Worm (Caenorhabditis elegans) whole organism, L1 larva: Measurements from ENCODE around the gene F16F9.1.

Experiments
- C16A3.4 ChIP-seq: fragments of 150-350 bp; optimal IDR thresholded peaks from 2 replicates; lab custom pipeline; 2014; ENCODE audit warnings: missing biosample characterization, missing genetic modification characterization
- F16B12.6 ChIP-seq: fragments of 150-350 bp; optimal IDR thresholded peaks from 2 replicates; lab custom pipeline; 2014; ENCODE audit warnings: missing biosample characterization, missing genetic modification characterization
- alr-1 ChIP-seq: fragments of 200-800 bp; sonication (Bioruptor generic); optimal IDR thresholded peaks from 2 replicates; lab custom pipeline; 2018; ENCODE audit warnings: borderline replicate concordance, mild to moderate bottlenecking, missing genetic modification characterization, missing compliant biosample characterization
- aly-2 ChIP-seq: fragments of 150-350 bp; optimal IDR thresholded peaks from 2 replicates; lab custom pipeline; 2014; ENCODE audit warnings: missing biosample characterization, missing genetic modification characterization
- ama-1 ChIP-seq: fragments of 150-350 bp; optimal IDR thresholded peaks from 2 replicates; lab custom pipeline; 2014
- blmp-1 ChIP-seq: fragments of 150-350 bp; optimal IDR thresholded peaks from 2 replicates; lab custom pipeline; 2014; ENCODE audit warnings: missing biosample characterization, missing genetic modification characterization
- ceh-82 ChIP-seq, 3 experiments: fragments of 150-350 bp in 1 of 3; sonication (generic microtip) in 2 of 3; optimal IDR thresholded peaks; 2 replicates each; lab custom pipeline; 2014 to 2017; ENCODE audit warnings: missing biosample characterization in 3 of 3, missing genetic modification characterization in 3 of 3
- dpl-1 ChIP-seq, 3 experiments: fragments of 150-350 bp in 2 of 3; sonication (generic microtip) in 1 of 3; optimal IDR thresholded peaks; 2 replicates each; lab custom pipeline; 2014 to 2017; ENCODE audit warnings: missing biosample characterization in 3 of 3, missing genetic modification characterization in 3 of 3, missing genetic modification reagents in 3 of 3
- efl-1 ChIP-seq, 4 experiments: fragments of 150-350 bp; optimal IDR thresholded peaks in 3 of 4; peaks in 1 of 4; 1 replicate in 1 of 4; 2 replicates in 3 of 4; lab custom pipeline; 2014; ENCODE audit warnings: missing biosample characterization in 2 of 4, missing genetic modification characterization in 2 of 4, missing genetic modification reagents in 2 of 4
- elt-2 ChIP-seq: sonication (generic microtip); optimal IDR thresholded peaks from 2 replicates; lab custom pipeline; 2016; ENCODE audit warnings: missing genetic modification characterization, mild to moderate bottlenecking, inconsistent platforms, missing compliant biosample characterization, missing genetic modification reagents
- elt-3 ChIP-seq, 6 experiments: fragments of 150-350 bp in 1 of 6; sonication (generic microtip); optimal IDR thresholded peaks; 2 replicates each; lab custom pipeline; 2017 to 2018; ENCODE audit warnings: missing biosample characterization in 6 of 6, missing genetic modification characterization in 6 of 6, inconsistent platforms in 1 of 6
- fkh-4 ChIP-seq: sonication (generic microtip); optimal IDR thresholded peaks from 2 replicates; lab custom pipeline; 2016; ENCODE audit warnings: missing compliant biosample characterization, missing genetic modification characterization, borderline replicate concordance
- hlh-4 ChIP-seq: sonication (generic microtip); optimal IDR thresholded peaks from 2 replicates; lab custom pipeline; 2016; ENCODE audit warnings: mild to moderate bottlenecking, missing genetic modification characterization, missing compliant biosample characterization
- hpl-2 ChIP-seq: fragments of 150-350 bp; optimal IDR thresholded peaks from 2 replicates; lab custom pipeline; 2014; ENCODE audit warnings: missing biosample characterization, missing genetic modification reagents, missing genetic modification characterization
- irx-1 ChIP-seq: sonication (generic microtip); optimal IDR thresholded peaks from 2 replicates; lab custom pipeline; 2016; ENCODE audit warnings: missing genetic modification characterization, missing compliant biosample characterization
- lin-14 ChIP-seq: fragments of 200-800 bp; sonication (Bioruptor generic); optimal IDR thresholded peaks from 2 replicates; lab custom pipeline; 2018; ENCODE audit warnings: mild to moderate bottlenecking, missing genetic modification characterization, moderate library complexity, missing compliant biosample characterization
- mab-9 ChIP-seq: fragments of 200-800 bp; sonication (Bioruptor generic); IDR thresholded peaks from 2 replicates; pipeline ENCODE4 v1.3.6; 2022; ENCODE audit warnings: missing genetic modification reagents, missing genetic modification characterization, missing compliant biosample characterization
- nhr-19 ChIP-seq: fragments of 200-800 bp; sonication (Bioruptor generic); conservative IDR thresholded peaks from 2 replicates; pipeline ENCODE4 v1.3.6; 2022; ENCODE audit warnings: missing genetic modification characterization, missing compliant biosample characterization
- nhr-237 ChIP-seq: fragments of 150-350 bp; optimal IDR thresholded peaks from 2 replicates; lab custom pipeline; 2014; ENCODE audit warnings: missing biosample characterization, missing genetic modification characterization
- nhr-47 ChIP-seq: sonication (generic microtip); optimal IDR thresholded peaks from 2 replicates; lab custom pipeline; 2016; ENCODE audit warnings: mild to moderate bottlenecking, missing genetic modification characterization, moderate library complexity, missing compliant biosample characterization
- nhr-76 ChIP-seq: sonication (generic microtip); optimal IDR thresholded peaks from 2 replicates; lab custom pipeline; 2017; ENCODE audit warnings: missing biosample characterization, missing genetic modification characterization
- nhr-84 ChIP-seq: sonication (generic microtip); optimal IDR thresholded peaks from 2 replicates; lab custom pipeline; 2017; ENCODE audit warnings: missing biosample characterization, missing genetic modification characterization
- nhr-85 ChIP-seq: sonication (generic microtip); peaks from one replicate; lab custom pipeline; 2016; ENCODE audit warnings: missing genetic modification characterization, inconsistent platforms, missing compliant biosample characterization
- pag-3 ChIP-seq: sonication (generic microtip); optimal IDR thresholded peaks from 2 replicates; lab custom pipeline; 2017; ENCODE audit warnings: missing genetic modification characterization, mild to moderate bottlenecking, missing compliant biosample characterization, antibody characterized with exemption, borderline replicate concordance; ENCODE audit not compliant: insufficient read depth
- pax-3 ChIP-seq: fragments of 200-800 bp; sonication (Bioruptor generic); optimal IDR thresholded peaks from 2 replicates; lab custom pipeline; 2018; ENCODE audit warnings: mild to moderate bottlenecking, missing genetic modification characterization, moderate library complexity, missing compliant biosample characterization
- pqm-1 ChIP-seq: sonication (generic microtip); optimal IDR thresholded peaks from 3 replicates; lab custom pipeline; 2017; ENCODE audit warnings: missing biosample characterization, missing genetic modification characterization
- rnt-1 ChIP-seq: sonication (generic microtip); optimal IDR thresholded peaks from 2 replicates; lab custom pipeline; 2016; ENCODE audit warnings: mild to moderate bottlenecking, missing genetic modification characterization, moderate library complexity, missing compliant biosample characterization
- snpc-4 ChIP-seq: fragments of 150-350 bp; optimal IDR thresholded peaks from 2 replicates; lab custom pipeline; 2014; ENCODE audit warnings: missing biosample characterization, missing genetic modification characterization
- swsn-7 ChIP-seq: sonication (generic microtip); optimal IDR thresholded peaks from 2 replicates; lab custom pipeline; 2016; ENCODE audit warnings: missing genetic modification characterization, missing compliant biosample characterization
- tbx-2 ChIP-seq: sonication (generic microtip); optimal IDR thresholded peaks from 2 replicates; lab custom pipeline; 2016; ENCODE audit warnings: missing genetic modification characterization, missing compliant biosample characterization
- vab-15 ChIP-seq: sonication (generic microtip); optimal IDR thresholded peaks from 2 replicates; lab custom pipeline; 2017; ENCODE audit warnings: missing genotype, mild to moderate bottlenecking, missing genetic modification characterization, missing compliant biosample characterization

F16F9.1 gene

ce11 chrX:8455590-8456166 is 9.5 kb downstream of the F16F9.1 start, which contains the start of gene dpy-6:
Gene dpy-6 (minus strand): TSS chrX:8455640.
- TF ChIP-seq lin-14 (peak; percentile 34), elt-3 (tag; optimal IDR thresholded peaks at IDR 0.05; lab: Kevin White, UChicago) (peak in 4 of 6 experiments; percentile 0 to 84 (median 31)), blmp-1 (tag; lab: Kevin White, UChicago) (peak; percentile 82), nhr-85 (peak; percentile 79), nhr-76 (no peak), rnt-1 (peak; percentile 3), ama-1 (lab: Kevin White, UChicago) (no peak), efl-1 (optimal IDR thresholded peaks at IDR 0.05; lab: Kevin White, UChicago) (no peak), efl-1 (GFP tag; optimal IDR thresholded peaks at IDR 0.05 in 1 of 2; lab: Kevin White, UChicago) (peak in 1 of 2 experiments; percentile 57)

DNA sequence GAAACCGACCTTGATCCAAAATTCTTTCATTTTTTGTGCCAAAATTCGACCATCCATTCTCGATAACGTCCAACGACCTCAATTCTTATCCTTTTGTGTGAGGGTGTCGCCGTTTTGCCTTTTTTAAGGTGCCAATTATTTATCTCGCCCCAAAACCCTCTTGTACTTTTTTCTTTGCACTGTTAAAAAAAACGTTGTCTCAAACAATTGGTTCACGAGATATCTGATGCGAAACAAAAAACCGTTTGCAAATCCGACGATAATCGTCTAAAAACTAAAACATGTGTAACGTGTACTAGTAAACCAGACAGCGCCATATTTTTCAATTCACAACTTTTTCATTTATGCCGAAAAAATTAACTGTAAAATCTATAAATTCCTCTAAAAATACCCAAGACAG is 11.1 kb downstream of the F16F9.1 start, which contains the start of gene F16F9.3:
F16F9.3 (plus strand) TSS at position 301 of the 400 bp plus-strand sequence.
- TF ChIP-seq hpl-2 (no peak), F16B12.6 (no peak), nhr-237 (tag; lab: Kevin White, UChicago) (no peak), aly-2 (no peak), nhr-47 (no peak), hlh-4 (tag; lab: Kevin White, UChicago) (no peak), snpc-4 (tag; lab: Kevin White, UChicago) (no peak), vab-15 (tag; lab: Kevin White, UChicago) (no peak), pax-3 (tag; lab: Kevin White, UChicago) (no peak), ceh-82 (tag; optimal IDR thresholded peaks at IDR 0.05; lab: Kevin White, UChicago) (no peak), nhr-19 (GFP tag; lab: Robert Waterston, UW) (no peak), nhr-84 (tag; lab: Kevin White, UChicago) (no peak), tbx-2 (no peak)
- TF ChIP-seq, all 84 proteins: peak for 0

DNA sequence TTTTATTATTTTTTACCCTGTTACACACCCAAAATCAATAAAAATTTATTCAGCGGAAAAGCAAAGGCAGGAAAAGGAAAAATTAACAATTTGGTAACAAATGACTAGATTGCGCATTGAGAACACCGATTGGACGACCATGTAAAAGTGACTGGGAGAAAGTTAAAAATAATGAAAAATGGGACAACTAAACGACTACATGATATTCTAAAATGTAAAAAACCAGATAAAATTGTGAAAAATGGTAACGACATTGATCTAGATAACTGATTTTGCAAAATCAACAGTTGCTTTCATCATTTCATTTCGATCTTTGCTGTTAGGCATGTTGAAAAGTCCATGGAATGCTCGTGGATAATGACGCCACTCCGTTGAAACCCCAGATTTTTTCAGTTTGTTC is 13.6 kb downstream of the F16F9.1 start:
- TF ChIP-seq pqm-1 (tag; lab: Kevin White, UChicago) (no peak), swsn-7 (tag; lab: Kevin White, UChicago) (no peak), fkh-4 (tag; lab: Kevin White, UChicago) (no peak), mab-9 (no peak), dpl-1 (GFP tag; optimal IDR thresholded peaks at IDR 0.05; lab: Kevin White, UChicago) (no peak), pag-3 (tag; lab: Kevin White, UChicago) (no peak), C16A3.4 (no peak)

ce11 chrX:8460958-8461357 is 14.8 kb downstream of the F16F9.1 start:
- peak; percentile 48 for TF ChIP-seq blmp-1 (tag; lab: Kevin White, UChicago)
- TF ChIP-seq alr-1 (tag; lab: Kevin White, UChicago), result no peak

ce11 chrX:8463085-8463645 is 17.0 kb downstream of the F16F9.1 start, which contains the start of gene F16F9.4:
Gene F16F9.4 (minus strand): TSS chrX:8463360.
- TF ChIP-seq dpl-1 (GFP tag; optimal IDR thresholded peaks at IDR 0.05; lab: Kevin White, UChicago) (no peak), efl-1 (optimal IDR thresholded peaks at IDR 0.05; lab: Kevin White, UChicago) (no peak), efl-1 (GFP tag; optimal IDR thresholded peaks at IDR 0.05 in 1 of 2; lab: Kevin White, UChicago) (peak in 1 of 2 experiments; percentile 68), elt-2 (tag; lab: Kevin White, UChicago) (peak; percentile 54), irx-1 (tag; lab: Kevin White, UChicago) (no peak)
- TF ChIP-seq, all 84 proteins: peak for 2
